Worm (Caenorhabditis elegans) whole organism, late embryonic: Measurements from ENCODE around the gene Y82E9BR.8.

ENCODE experiments used
- Y22D7AL.16 ChIP-seq: sonication (generic microtip); optimal IDR thresholded peaks from 2 replicates; lab custom pipeline; 2016; ENCODE audit warnings: missing genetic modification characterization, missing compliant biosample characterization
- ama-1 ChIP-seq: fragments of 150-350 bp; optimal IDR thresholded peaks from 2 replicates; lab custom pipeline; 2014
- ceh-30 ChIP-seq: fragments of 150-350 bp; optimal IDR thresholded peaks from 2 replicates; lab custom pipeline; 2014; ENCODE audit warnings: missing biosample characterization, missing genetic modification characterization
- che-1 ChIP-seq: sonication (generic microtip); optimal IDR thresholded peaks from 2 replicates; lab custom pipeline; 2016; ENCODE audit warnings: mild to moderate bottlenecking, missing genetic modification characterization, missing compliant biosample characterization
- dmd-4 ChIP-seq: sonication (generic microtip); optimal IDR thresholded peaks from 2 replicates; lab custom pipeline; 2016; ENCODE audit warnings: borderline replicate concordance, missing genetic modification characterization, missing compliant biosample characterization
- eyg-1 ChIP-seq: sonication (generic microtip); optimal IDR thresholded peaks from 2 replicates; lab custom pipeline; 2016; ENCODE audit warnings: missing genotype, missing genetic modification characterization, missing compliant biosample characterization
- fkh-10 ChIP-seq: fragments of 150-350 bp; optimal IDR thresholded peaks from 2 replicates; lab custom pipeline; 2014; ENCODE audit warnings: missing biosample characterization, missing genetic modification reagents, missing genetic modification characterization
- lin-11 ChIP-seq: fragments of 200-800 bp; sonication (Bioruptor generic); optimal IDR thresholded peaks from 2 replicates; lab custom pipeline; 2018; ENCODE audit warnings: mild to moderate bottlenecking, missing genetic modification characterization, missing compliant biosample characterization
- madf-2 ChIP-seq: sonication (generic microtip); optimal IDR thresholded peaks from 2 replicates; lab custom pipeline; 2017; ENCODE audit warnings: missing genetic modification characterization, missing compliant biosample characterization
- mec-3 ChIP-seq: sonication (generic microtip); optimal IDR thresholded peaks from 2 replicates; lab custom pipeline; 2016; ENCODE audit warnings: borderline replicate concordance, missing genetic modification characterization, missing compliant biosample characterization
- nhr-11 ChIP-seq: fragments of 150-350 bp; optimal IDR thresholded peaks from 2 replicates; lab custom pipeline; 2014; ENCODE audit warnings: missing biosample characterization, missing genetic modification characterization
- ref-2 ChIP-seq: sonication (generic microtip); optimal IDR thresholded peaks from 2 replicates; lab custom pipeline; 2016; ENCODE audit warnings: missing genetic modification characterization, missing compliant biosample characterization
- zip-5 ChIP-seq: sonication (generic microtip); optimal IDR thresholded peaks from 2 replicates; lab custom pipeline; 2016; ENCODE audit warnings: missing genetic modification characterization, missing compliant biosample characterization

DNA sequence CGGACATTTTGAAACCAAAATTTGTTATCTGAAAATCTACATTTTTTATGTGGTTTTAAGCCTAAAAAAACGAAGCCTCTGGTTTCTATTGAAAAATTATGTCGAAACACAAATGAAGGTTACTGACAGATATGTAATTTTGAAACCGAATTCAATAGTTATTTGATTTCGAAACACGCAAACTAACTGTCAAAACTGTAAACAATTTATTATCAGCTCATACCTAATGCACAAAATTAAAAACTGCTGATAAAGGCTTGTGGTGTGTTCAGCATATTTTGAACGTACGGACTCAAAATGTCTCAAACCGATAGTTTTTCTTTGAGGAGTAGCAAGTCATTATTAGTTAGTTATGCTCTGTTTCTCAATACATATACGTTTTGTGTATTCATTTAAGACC lies 15.4 kb downstream of the Y82E9BR.8 start, which contains the start of gene fbxa-26:
- TF ChIP-seq che-1 (tag; lab: Kevin White, UChicago), result no peak
- no peak for TF ChIP-seq zip-5 (tag; lab: Kevin White, UChicago)
- TF ChIP-seq fkh-10 (GFP tag; lab: Kevin White, UChicago), result no peak
- no peak for TF ChIP-seq ceh-30 (tag; lab: Kevin White, UChicago)
- no peak for TF ChIP-seq Y22D7AL.16 (tag; lab: Kevin White, UChicago)
- no peak for TF ChIP-seq ama-1 (lab: Kevin White, UChicago)
- TF ChIP-seq ref-2, result no peak
- no peak for TF ChIP-seq dmd-4 (tag; lab: Kevin White, UChicago)
- TF ChIP-seq mec-3 (tag; lab: Kevin White, UChicago), result no peak
- TF ChIP-seq madf-2, result no peak
- TF ChIP-seq eyg-1, result no peak
- TF ChIP-seq nhr-11 (tag; lab: Kevin White, UChicago), result no peak
- TF ChIP-seq lin-11 (tag; lab: Kevin White, UChicago), result no peak
